Worm (Caenorhabditis elegans) whole organism, L3 larva: ENCODE results near the gene ZK792.7.

Experiments used
- ZK546.5 ChIP-seq: sonication (generic microtip); optimal IDR thresholded peaks from 2 replicates; lab custom pipeline; 2017; ENCODE audit warnings: missing biosample characterization, missing genetic modification characterization
- ceh-16 ChIP-seq: sonication (generic microtip); optimal IDR thresholded peaks from 2 replicates; lab custom pipeline; 2017; ENCODE audit warnings: missing biosample characterization, missing genetic modification characterization
- egl-5 ChIP-seq: fragments of 150-350 bp; optimal IDR thresholded peaks from 2 replicates; lab custom pipeline; 2017; ENCODE audit warnings: missing biosample characterization, missing genetic modification reagents, missing genetic modification characterization, inconsistent platforms
- elt-1 ChIP-seq: fragments of 150-350 bp; optimal IDR thresholded peaks from 2 replicates; lab custom pipeline; 2014; ENCODE audit warnings: missing biosample characterization, missing genetic modification characterization
- elt-2 ChIP-seq: sonication (generic microtip); optimal IDR thresholded peaks from 2 replicates; lab custom pipeline; 2016; ENCODE audit warnings: missing genetic modification reagents, mild to moderate bottlenecking, missing genetic modification characterization, missing compliant biosample characterization
- jun-1 ChIP-seq: fragments of 150-350 bp; optimal IDR thresholded peaks from 2 replicates; lab custom pipeline; 2014; ENCODE audit warnings: missing biosample characterization, missing genetic modification reagents, missing genetic modification characterization
- nhr-237 ChIP-seq: fragments of 150-350 bp; optimal IDR thresholded peaks from 2 replicates; lab custom pipeline; 2014; ENCODE audit warnings: missing biosample characterization, missing genetic modification characterization
- nhr-76 ChIP-seq: fragments of 150-350 bp; sonication (generic microtip); optimal IDR thresholded peaks from 5 replicates; lab custom pipeline; 2014; ENCODE audit warnings: missing biosample characterization, missing genetic modification characterization
- snpc-4 ChIP-seq: fragments of 150-350 bp; optimal IDR thresholded peaks from 2 replicates; lab custom pipeline; 2014; ENCODE audit warnings: missing biosample characterization, missing genetic modification characterization
- unc-62 ChIP-seq: fragments of 150-350 bp; sonication (generic microtip); optimal IDR thresholded peaks from 4 replicates; lab custom pipeline; 2014; ENCODE audit warnings: missing biosample characterization, missing genetic modification reagents, missing genetic modification characterization
- zag-1 ChIP-seq: fragments of 150-350 bp; optimal IDR thresholded peaks from 2 replicates; lab custom pipeline; 2014; ENCODE audit warnings: missing biosample characterization, missing genetic modification characterization

DNA sequence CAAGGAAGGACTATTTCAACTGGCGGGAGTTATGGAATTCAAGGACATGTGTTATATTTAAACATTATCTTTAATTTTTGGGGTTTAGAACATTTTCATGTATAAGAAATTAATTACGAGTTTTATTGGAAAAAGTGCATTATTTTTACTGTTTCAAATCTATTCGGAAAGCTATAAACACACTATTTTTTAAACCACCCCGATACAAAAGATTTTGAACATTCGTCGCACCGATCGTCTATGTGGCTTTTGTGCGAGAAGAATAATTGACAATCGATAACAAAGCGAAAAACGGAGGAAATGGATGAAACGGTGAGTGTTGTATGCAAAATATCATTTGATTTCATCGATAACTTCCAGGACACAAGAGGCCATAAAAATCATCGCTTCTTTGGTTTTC is 29.2 kb upstream of the ZK792.7 start, which contains the start of gene ZK809.9:
- TF ChIP-seq jun-1 (tag; lab: Kevin White, UChicago) (no peak), nhr-76 (tag; lab: Kevin White, UChicago) (no peak), ceh-16 (no peak), ZK546.5 (tag; lab: Kevin White, UChicago) (no peak), snpc-4 (no peak), elt-2 (tag; lab: Kevin White, UChicago) (no peak), nhr-237 (tag; lab: Kevin White, UChicago) (no peak), unc-62 (no peak), zag-1 (tag; lab: Kevin White, UChicago) (no peak), egl-5 (no peak), elt-1 (tag; lab: Kevin White, UChicago) (no peak)
